Fruit fly (Drosophila melanogaster): ENCODE results near the gene CG14062.

dm6 chr3R:28674788-28675187, 32.1 kb upstream of the CG14062 start, which contains the start of gene snu:
- TF ChIP-seq Sox14 (GFP tag; optimal IDR thresholded peaks at IDR 0.05) (no peak), Eip78C (GFP tag) (peak; percentile 33), Gug (GFP tag; IDR thresholded peaks at IDR 0.05) (no peak), CG16779 (tag; optimal IDR thresholded peaks at IDR 0.05) (no peak), Sox15 (GFP tag; optimal IDR thresholded peaks at IDR 0.05) (no peak), salr (GFP tag; optimal IDR thresholded peaks at IDR 0.05) (no peak), CG32006 (GFP tag; optimal IDR thresholded peaks at IDR 0.05) (no peak), CG6808 (GFP tag; optimal IDR thresholded peaks at IDR 0.05) (no peak), fd59A (GFP tag; optimal IDR thresholded peaks at IDR 0.05) (no peak)

Measured in whole organism, prepupa.